Fruit fly (Drosophila melanogaster): Measurements from ENCODE around the gene wds.
A peak's percentile ranks its signal among the peaks of the same experiment; 100 is the strongest.

The wds gene

dm6 chrX:2635075-2635643, 49.4 kb downstream of the wds start:
- TF ChIP-seq Hr39 (GFP tag; optimal IDR thresholded peaks at IDR 0.05) (peak; percentile 49), CG8319 (GFP tag; optimal IDR thresholded peaks at IDR 0.05) (no peak), achi (GFP tag; optimal IDR thresholded peaks at IDR 0.05) (peak; percentile 3), CG4318 (GFP tag; optimal IDR thresholded peaks at IDR 0.05) (no peak), CG11294 (GFP tag; IDR thresholded peaks at IDR 0.05) (no peak), OdsH (GFP tag; optimal IDR thresholded peaks at IDR 0.05) (peak; percentile 34), Hr38 (GFP tag; optimal IDR thresholded peaks at IDR 0.05) (no peak), dsx (GFP tag; optimal IDR thresholded peaks at IDR 0.05; ENCODE audit: poor library complexity, severe bottlenecking) (no peak), CG11762 (GFP tag; optimal IDR thresholded peaks at IDR 0.05; ENCODE audit: insufficient read depth) (no peak), CG3919 (GFP tag; optimal IDR thresholded peaks at IDR 0.05) (peak; percentile 7), Blimp-1 (GFP tag; optimal IDR thresholded peaks at IDR 0.05) (no peak), vri (GFP tag; optimal IDR thresholded peaks at IDR 0.05) (peak; percentile 15), Smox (GFP tag; optimal IDR thresholded peaks at IDR 0.05) (peak; percentile 35), pdm3 (GFP tag; optimal IDR thresholded peaks at IDR 0.05) (peak; percentile 38), CG10631 (GFP tag; optimal IDR thresholded peaks at IDR 0.05) (no peak), net (GFP tag; optimal IDR thresholded peaks at IDR 0.05) (peak; percentile 24), Sox14 (GFP tag; optimal IDR thresholded peaks at IDR 0.05) (peak; percentile 13), svp (GFP tag) (peak; percentile 80), acj6 (GFP tag; optimal IDR thresholded peaks at IDR 0.05) (no peak), CG31627 (GFP tag; optimal IDR thresholded peaks at IDR 0.05) (peak; percentile 32), CG34406 (GFP tag; optimal IDR thresholded peaks at IDR 0.05) (peak; percentile 10), fd85E (GFP tag; optimal IDR thresholded peaks at IDR 0.05) (no peak), CG6808 (GFP tag; optimal IDR thresholded peaks at IDR 0.05) (peak; percentile 5), esn (GFP tag; optimal IDR thresholded peaks at IDR 0.05) (peak; percentile 49), CG11902 (GFP tag; optimal IDR thresholded peaks at IDR 0.05) (no peak), CG6163 (GFP tag; IDR thresholded peaks at IDR 0.05) (peak; percentile 33; the same call in 1 of the 3 replicates), CG6276 (GFP tag; optimal IDR thresholded peaks at IDR 0.05) (peak; percentile 3), Met (GFP tag; optimal IDR thresholded peaks at IDR 0.05) (no peak), Eip78C (GFP tag) (peak; percentile 78), topi (GFP tag; optimal IDR thresholded peaks at IDR 0.05) (peak; percentile 43), eg (GFP tag; IDR thresholded peaks at IDR 0.05) (0 out of 3 replicates have a peak, but pooled peaks have one; percentile 52), lz (GFP tag; optimal IDR thresholded peaks at IDR 0.05) (peak; percentile 44), CG32006 (GFP tag; optimal IDR thresholded peaks at IDR 0.05) (peak; percentile 44), CG1621 (tag; optimal IDR thresholded peaks at IDR 0.05) (no peak), cyc (GFP tag; optimal IDR thresholded peaks at IDR 0.05) (peak; percentile 26), spab (GFP tag; optimal IDR thresholded peaks at IDR 0.05) (peak; percentile 8), CG3032 (tag; optimal IDR thresholded peaks at IDR 0.05) (no peak)

dm6 chrX:2635953-2636715, 50.4 kb downstream of the wds start:
- TF ChIP-seq ss (GFP tag; optimal IDR thresholded peaks at IDR 0.05) (peak; percentile 21 to 63), CG11762 (GFP tag; optimal IDR thresholded peaks at IDR 0.05; ENCODE audit: insufficient read depth) (no peak), svp (GFP tag) (peak; percentile 34), eg (GFP tag; IDR thresholded peaks at IDR 0.05) (0 out of 3 replicates have a peak, but pooled peaks have one; percentile 15), Hr4 (GFP tag; optimal IDR thresholded peaks at IDR 0.05) (no peak), OdsH (GFP tag; optimal IDR thresholded peaks at IDR 0.05) (no peak), Hr38 (GFP tag; optimal IDR thresholded peaks at IDR 0.05) (no peak), Eip78C (GFP tag) (no peak)

Measured in whole organism, prepupa.